Worm (Caenorhabditis elegans) whole organism, young adult: ENCODE results near the gene srx-62.
A peak's percentile ranks its signal among the peaks of the same experiment; 100 is the strongest.

Source experiments
- B0035.1 ChIP-seq: sonication (generic microtip); optimal IDR thresholded peaks from 2 replicates; lab custom pipeline; 2016; ENCODE audit warnings: missing genetic modification characterization, mild to moderate bottlenecking, missing compliant biosample characterization, missing genotype, missing genetic modification reagents
- B0336.3 ChIP-seq: fragments of 200-800 bp; sonication (Bioruptor generic); IDR thresholded peaks from 2 replicates; pipeline ENCODE4 v1.3.6; 2022; ENCODE audit warnings: missing genetic modification characterization, missing compliant biosample characterization
- C06A6.2 ChIP-seq: fragments of 200-800 bp; sonication (Bioruptor generic); conservative IDR thresholded peaks from 2 replicates; pipeline ENCODE4 v1.3.6; 2022; ENCODE audit warnings: missing genetic modification characterization, missing compliant biosample characterization
- C17E4.6 ChIP-seq: fragments of 200-800 bp; sonication (Bioruptor generic); IDR thresholded peaks from 2 replicates; pipeline ENCODE4 v1.3.6; 2022; ENCODE audit warnings: missing genetic modification reagents, missing genetic modification characterization, missing compliant biosample characterization
- D2030.7 ChIP-seq: fragments of 200-800 bp; sonication (Bioruptor generic); IDR thresholded peaks from 2 replicates; pipeline ENCODE4 v1.3.6; 2022; ENCODE audit warnings: missing genetic modification reagents, missing genetic modification characterization, missing compliant biosample characterization
- F39B2.1 ChIP-seq: fragments of 200-800 bp; sonication (Bioruptor generic); IDR thresholded peaks from 2 replicates; pipeline ENCODE4 v1.3.6; 2022; ENCODE audit warnings: missing genetic modification reagents, missing genetic modification characterization, missing compliant biosample characterization
- F55B11.4 ChIP-seq: sonication (generic microtip); optimal IDR thresholded peaks from 2 replicates; lab custom pipeline; 2016; ENCODE audit warnings: missing compliant biosample characterization, missing genetic modification characterization, borderline replicate concordance; ENCODE audit not compliant: insufficient read depth
- F57C9.4 ChIP-seq: sonication (generic microtip); optimal IDR thresholded peaks from 2 replicates; lab custom pipeline; 2017; ENCODE audit warnings: mild to moderate bottlenecking, missing genetic modification characterization, missing compliant biosample characterization
- T07F8.4 ChIP-seq: sonication (generic microtip); optimal IDR thresholded peaks from 2 replicates; lab custom pipeline; 2016; ENCODE audit warnings: mild to moderate bottlenecking, missing genetic modification characterization, moderate library complexity, missing compliant biosample characterization
- Y53F4B.3 ChIP-seq: fragments of 200-800 bp; sonication (Bioruptor generic); IDR thresholded peaks from 2 replicates; pipeline ENCODE4 v1.3.6; 2022; ENCODE audit warnings: missing genetic modification reagents, missing genetic modification characterization, missing compliant biosample characterization
- Y56A3A.18 ChIP-seq: fragments of 200-800 bp; sonication (Bioruptor generic); IDR thresholded peaks from 2 replicates; pipeline ENCODE4 v1.3.6; 2022; ENCODE audit warnings: missing genetic modification reagents, missing genetic modification characterization, missing compliant biosample characterization
- ZK185.1 ChIP-seq: sonication (generic microtip); optimal IDR thresholded peaks from 2 replicates; lab custom pipeline; 2016; ENCODE audit warnings: mild to moderate bottlenecking, missing genetic modification characterization, missing compliant biosample characterization; ENCODE audit not compliant: poor library complexity, severe bottlenecking
- akir-1 ChIP-seq: fragments of 200-800 bp; sonication (Bioruptor generic); optimal IDR thresholded peaks from 2 replicates; lab custom pipeline; 2018; ENCODE audit warnings: mild to moderate bottlenecking, missing genetic modification characterization, moderate library complexity, missing compliant biosample characterization
- attf-5 ChIP-seq: fragments of 200-800 bp; sonication (Bioruptor generic); optimal IDR thresholded peaks from 2 replicates; lab custom pipeline; 2018; ENCODE audit warnings: mild to moderate bottlenecking, missing genetic modification characterization, missing compliant biosample characterization
- attf-6 ChIP-seq: fragments of 200-800 bp; sonication (Bioruptor generic); IDR thresholded peaks from 2 replicates; pipeline ENCODE4 v1.3.6; 2022; ENCODE audit warnings: missing genetic modification reagents, missing genetic modification characterization, missing compliant biosample characterization
- bed-1 ChIP-seq: fragments of 200-800 bp; sonication (Bioruptor generic); IDR thresholded peaks from 2 replicates; pipeline ENCODE4 v1.3.6; 2022; ENCODE audit warnings: missing genetic modification reagents, missing genetic modification characterization, missing compliant biosample characterization
- cebp-1 ChIP-seq, 2 experiments: fragments of 200-800 bp in 1 of 2; sonication (Bioruptor generic) in 1 of 2; sonication (generic microtip) in 1 of 2; IDR thresholded peaks in 1 of 2; optimal IDR thresholded peaks in 1 of 2; 2 replicates each; pipeline versions ENCODE4 v1.3.6 to Lab custom; 2017 to 2022; ENCODE audit warnings: missing compliant biosample characterization in 2 of 2, missing genetic modification characterization in 2 of 2, mild to moderate bottlenecking in 1 of 2, missing genetic modification reagents in 1 of 2, moderate library complexity in 1 of 2
- cebp-2 ChIP-seq: fragments of 200-800 bp; sonication (Bioruptor generic); IDR thresholded peaks from 2 replicates; pipeline ENCODE4 v1.3.6; 2022; ENCODE audit warnings: missing genetic modification characterization, missing compliant biosample characterization
- ceh-100 ChIP-seq: fragments of 200-800 bp; sonication (Bioruptor generic); IDR thresholded peaks from 2 replicates; pipeline ENCODE4 v1.3.6; 2022; ENCODE audit warnings: missing genetic modification reagents, missing genetic modification characterization, missing compliant biosample characterization
- ceh-79 ChIP-seq: sonication (generic microtip); optimal IDR thresholded peaks from 2 replicates; lab custom pipeline; 2017; ENCODE audit warnings: mild to moderate bottlenecking, missing genetic modification characterization, missing compliant biosample characterization
- die-1 ChIP-seq: sonication (generic microtip); optimal IDR thresholded peaks from 2 replicates; lab custom pipeline; 2016; ENCODE audit warnings: missing genotype, mild to moderate bottlenecking, missing genetic modification characterization, missing compliant biosample characterization
- egl-18 ChIP-seq: fragments of 200-800 bp; sonication (Bioruptor generic); IDR thresholded peaks from 2 replicates; pipeline ENCODE4 v1.3.6; 2022; ENCODE audit warnings: missing genetic modification reagents, missing genetic modification characterization, missing compliant biosample characterization
- egrh-3 ChIP-seq: fragments of 200-800 bp; sonication (Bioruptor generic); IDR thresholded peaks from 2 replicates; pipeline ENCODE4 v1.3.6; 2022; ENCODE audit warnings: missing genetic modification reagents, missing genetic modification characterization, missing compliant biosample characterization
- ets-4 ChIP-seq: fragments of 200-800 bp; sonication (Bioruptor generic); optimal IDR thresholded peaks from 2 replicates; lab custom pipeline; 2018; ENCODE audit warnings: mild to moderate bottlenecking, missing genetic modification characterization, missing compliant biosample characterization
- hlh-26 ChIP-seq: fragments of 200-800 bp; sonication (Bioruptor generic); conservative IDR thresholded peaks from 2 replicates; pipeline ENCODE4 v1.3.6; 2022; ENCODE audit warnings: missing genetic modification reagents, missing genetic modification characterization, missing compliant biosample characterization
- hrde-1 ChIP-seq: sonication (generic microtip); optimal IDR thresholded peaks from 2 replicates; lab custom pipeline; 2016; ENCODE audit warnings: missing genetic modification characterization, mild to moderate bottlenecking, missing compliant biosample characterization, moderate library complexity, missing genotype, missing genetic modification reagents, borderline replicate concordance
- hsf-1 ChIP-seq: fragments of 200-800 bp; sonication (Bioruptor generic); IDR thresholded peaks from 2 replicates; pipeline ENCODE4 v1.3.6; 2022; ENCODE audit warnings: missing genetic modification reagents, missing genetic modification characterization, missing compliant biosample characterization
- lag-1 ChIP-seq: fragments of 200-800 bp; sonication (Bioruptor generic); IDR thresholded peaks from 2 replicates; pipeline ENCODE4 v1.3.6; 2022; ENCODE audit warnings: missing genetic modification reagents, missing genetic modification characterization, missing compliant biosample characterization
- lin-35 ChIP-seq, 3 experiments: fragments of 150-350 bp in 2 of 3; sonication (generic microtip) in 1 of 3; optimal IDR thresholded peaks; 2 replicates each; lab custom pipeline; 2014 to 2018; ENCODE audit warnings: missing biosample characterization in 3 of 3, missing genetic modification characterization in 3 of 3, missing genetic modification reagents in 3 of 3
- lin-40 ChIP-seq: sonication (generic microtip); optimal IDR thresholded peaks from 2 replicates; lab custom pipeline; 2016; ENCODE audit warnings: missing genetic modification characterization, mild to moderate bottlenecking, missing compliant biosample characterization, missing genotype, missing genetic modification reagents
- lir-1 ChIP-seq: fragments of 200-800 bp; sonication (Bioruptor generic); conservative IDR thresholded peaks from 2 replicates; pipeline ENCODE4 v1.3.6; 2022; ENCODE audit warnings: missing genetic modification reagents, missing genetic modification characterization, missing compliant biosample characterization
- lsl-1 ChIP-seq: fragments of 200-800 bp; sonication (Bioruptor generic); optimal IDR thresholded peaks from 2 replicates; lab custom pipeline; 2018; ENCODE audit warnings: mild to moderate bottlenecking, missing genetic modification characterization, moderate library complexity, missing compliant biosample characterization
- lsy-27 ChIP-seq: sonication (generic microtip); optimal IDR thresholded peaks from 2 replicates; lab custom pipeline; 2017; ENCODE audit warnings: missing genetic modification characterization, mild to moderate bottlenecking, missing compliant biosample characterization, antibody characterized with exemption, missing genotype, borderline replicate concordance; ENCODE audit not compliant: insufficient read depth
- madf-10 ChIP-seq: sonication (generic microtip); optimal IDR thresholded peaks from 2 replicates; lab custom pipeline; 2016; ENCODE audit warnings: mild to moderate bottlenecking, missing genetic modification characterization, missing compliant biosample characterization
- madf-8 ChIP-seq: fragments of 200-800 bp; sonication (Bioruptor generic); conservative IDR thresholded peaks from 2 replicates; pipeline ENCODE4 v1.3.6; 2022; ENCODE audit warnings: missing genetic modification reagents, missing genetic modification characterization, missing compliant biosample characterization
- mes-4 ChIP-seq: sonication (generic microtip); optimal IDR thresholded peaks from 2 replicates; lab custom pipeline; 2016; ENCODE audit warnings: missing genotype, missing genetic modification characterization, missing compliant biosample characterization
- nfya-1 ChIP-seq: sonication (generic microtip); optimal IDR thresholded peaks from 2 replicates; lab custom pipeline; 2017; ENCODE audit warnings: antibody characterized with exemption, missing compliant biosample characterization, missing genetic modification characterization, borderline replicate concordance; ENCODE audit not compliant: insufficient read depth
- nfya-2 ChIP-seq: fragments of 200-800 bp; sonication (Bioruptor generic); IDR thresholded peaks from 2 replicates; pipeline ENCODE4 v1.3.6; 2022; ENCODE audit warnings: missing genetic modification reagents, missing genetic modification characterization, missing compliant biosample characterization
- nfyb-1 ChIP-seq: fragments of 200-800 bp; sonication (Bioruptor generic); IDR thresholded peaks from 2 replicates; pipeline ENCODE4 v1.3.6; 2022; ENCODE audit warnings: missing genetic modification reagents, missing genetic modification characterization, missing compliant biosample characterization
- nhr-80 ChIP-seq: sonication (generic microtip); optimal IDR thresholded peaks from 2 replicates; lab custom pipeline; 2016; ENCODE audit warnings: missing genetic modification characterization, missing compliant biosample characterization
- pbrm-1 ChIP-seq: fragments of 200-800 bp; sonication (Bioruptor generic); IDR thresholded peaks from 2 replicates; pipeline ENCODE4 v1.3.6; 2022; ENCODE audit warnings: missing genetic modification reagents, missing genetic modification characterization, missing compliant biosample characterization
- rcor-1 ChIP-seq: fragments of 200-800 bp; sonication (Bioruptor generic); IDR thresholded peaks from 2 replicates; pipeline ENCODE4 v1.3.6; 2022; ENCODE audit warnings: missing genetic modification reagents, missing genetic modification characterization, missing compliant biosample characterization
- snpc-1.3 ChIP-seq: sonication (generic microtip); optimal IDR thresholded peaks from 2 replicates; lab custom pipeline; 2017; ENCODE audit warnings: missing genetic modification characterization, mild to moderate bottlenecking, missing compliant biosample characterization, antibody characterized with exemption, moderate library complexity, missing genotype, missing genetic modification reagents; ENCODE audit not compliant: insufficient read depth
- zim-3 ChIP-seq: sonication (generic microtip); optimal IDR thresholded peaks from 2 replicates; lab custom pipeline; 2017; ENCODE audit warnings: mild to moderate bottlenecking, missing genetic modification characterization, moderate library complexity, missing compliant biosample characterization
- ztf-18 ChIP-seq: sonication (generic microtip); optimal IDR thresholded peaks from 2 replicates; lab custom pipeline; 2016; ENCODE audit warnings: missing genotype, mild to moderate bottlenecking, missing genetic modification characterization, missing compliant biosample characterization
- ztf-22 ChIP-seq: fragments of 200-800 bp; sonication (Bioruptor generic); optimal IDR thresholded peaks from 2 replicates; lab custom pipeline; 2018; ENCODE audit warnings: mild to moderate bottlenecking, missing genetic modification characterization, moderate library complexity, missing compliant biosample characterization
- ztf-26 ChIP-seq: sonication (generic microtip); optimal IDR thresholded peaks from 2 replicates; lab custom pipeline; 2017; ENCODE audit warnings: missing genetic modification characterization, missing compliant biosample characterization
- ztf-28 ChIP-seq: fragments of 200-800 bp; sonication (Bioruptor generic); IDR thresholded peaks from 2 replicates; pipeline ENCODE4 v1.3.6; 2022; ENCODE audit warnings: missing genetic modification reagents, missing genetic modification characterization, missing compliant biosample characterization

srx-62 gene

DNA sequence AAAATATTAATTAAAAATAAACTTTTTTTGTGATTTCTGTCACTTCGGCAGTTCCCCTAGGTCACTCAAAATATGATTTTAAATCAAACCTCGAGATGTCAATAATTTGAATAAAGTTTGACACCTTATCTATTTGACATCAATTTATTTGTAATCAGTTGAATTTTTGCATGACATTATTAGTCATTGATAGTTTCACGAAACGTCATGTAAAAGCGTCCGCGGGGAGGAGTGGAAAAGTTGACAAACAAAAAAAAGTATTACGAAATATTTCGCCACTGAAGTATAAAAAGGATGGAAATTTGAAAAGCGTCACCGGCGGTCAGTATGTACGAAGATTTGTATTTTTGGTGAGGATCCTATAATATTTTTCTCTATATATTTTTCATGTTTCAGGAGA lies 29.0 kb upstream of the srx-62 start, which contains the start of gene K09D9.1:
Gene K09D9.1, plus strand, starts transcription at position 271 of the 400 bp plus-strand sequence.
- TF ChIP-seq lir-1 (GFP tag; lab: Robert Waterston, UW) (no peak), nfya-1 (tag; lab: Kevin White, UChicago) (no peak), pbrm-1 (no peak), ztf-22 (GFP tag; lab: Kevin White, UChicago) (peak; percentile 57), die-1 (tag; lab: Kevin White, UChicago) (no peak), egrh-3 (GFP tag; lab: Robert Waterston, UW) (no peak), lin-35 (GFP tag; optimal IDR thresholded peaks at IDR 0.05; lab: Kevin White, UChicago) (no peak), lag-1 (GFP tag; lab: Robert Waterston, UW) (no peak), lsy-27 (no peak), hrde-1 (tag; lab: Kevin White, UChicago) (no peak), C06A6.2 (no peak), zim-3 (tag; lab: Kevin White, UChicago) (no peak), hlh-26 (GFP tag; lab: Robert Waterston, UW) (no peak), akir-1 (GFP tag; lab: Kevin White, UChicago) (no peak), madf-8 (GFP tag; lab: Robert Waterston, UW) (no peak), nhr-80 (tag; lab: Kevin White, UChicago) (peak; percentile 93), ZK185.1 (peak; percentile 31), F55B11.4 (no peak), C17E4.6 (no peak), ceh-79 (no peak), ztf-28 (GFP tag; lab: Robert Waterston, UW) (no peak), hsf-1 (GFP tag; lab: Robert Waterston, UW) (no peak), snpc-1.3 (tag; lab: Kevin White, UChicago) (no peak), cebp-2 (GFP tag; lab: Robert Waterston, UW) (no peak), cebp-1 (GFP tag; IDR thresholded peaks at IDR 0.05; lab: Robert Waterston, UW) (peak; percentile 93), cebp-1 (tag; optimal IDR thresholded peaks at IDR 0.05; lab: Kevin White, UChicago) (peak; percentile 95), nfyb-1 (GFP tag; lab: Robert Waterston, UW) (no peak), T07F8.4 (no peak), rcor-1 (GFP tag; lab: Robert Waterston, UW) (no peak), madf-10 (tag; lab: Kevin White, UChicago) (no peak), B0336.3 (GFP tag; lab: Robert Waterston, UW) (no peak), ets-4 (GFP tag; lab: Kevin White, UChicago) (peak; percentile 2), ztf-18 (tag; lab: Kevin White, UChicago) (no peak), D2030.7 (no peak), attf-5 (GFP tag; lab: Kevin White, UChicago) (peak; percentile 19), egl-18 (GFP tag; lab: Robert Waterston, UW) (no peak), ztf-26 (tag; lab: Kevin White, UChicago) (no peak), F39B2.1 (GFP tag; lab: Robert Waterston, UW) (no peak), Y56A3A.18 (GFP tag; lab: Robert Waterston, UW) (no peak), bed-1 (GFP tag; lab: Robert Waterston, UW) (no peak), F57C9.4 (tag; lab: Kevin White, UChicago) (no peak), ceh-100 (GFP tag; lab: Robert Waterston, UW) (no peak), lin-40 (tag; lab: Kevin White, UChicago) (no peak), attf-6 (no peak), lsl-1 (GFP tag; lab: Kevin White, UChicago) (no peak), Y53F4B.3 (no peak), nfya-2 (GFP tag; lab: Robert Waterston, UW) (no peak), B0035.1 (tag; lab: Kevin White, UChicago) (no peak), mes-4 (tag; lab: Kevin White, UChicago) (no peak)
